Fruit fly (Drosophila melanogaster) whole organism, embryonic: ENCODE results near the gene CG1421.

Experiments used
- CG10321 ChIP-seq: fragments of 200-800 bp; sonication (Bioruptor generic); IDR thresholded peaks from 2 replicates; pipeline ENCODE4 v1.3.6; 2022; ENCODE audit warnings: missing biosample characterization, missing genetic modification characterization
- CG14860 ChIP-seq: fragments of 200-800 bp; sonication (Bioruptor generic); IDR thresholded peaks from 3 replicates; pipeline ENCODE4 v1.3.6; 2022; ENCODE audit warnings: missing biosample characterization, missing genetic modification characterization; ENCODE audit not compliant: partially characterized antibody
- CG14965 ChIP-seq: fragments of 200-800 bp; sonication (Bioruptor generic); optimal IDR thresholded peaks from 2 replicates; lab custom pipeline; 2016; ENCODE audit warnings: missing biosample characterization, missing genetic modification characterization, borderline replicate concordance
- CG1529 ChIP-seq: fragments of 200-800 bp; sonication (Bioruptor generic); optimal IDR thresholded peaks from 3 replicates; lab custom pipeline; 2018; ENCODE audit warnings: missing biosample characterization, missing genetic modification characterization
- CG1603 ChIP-seq: fragments of 200-800 bp; sonication (Bioruptor generic); optimal IDR thresholded peaks from 2 replicates; lab custom pipeline; 2019; ENCODE audit warnings: missing biosample characterization, mild to moderate bottlenecking, missing genetic modification characterization, moderate library complexity
- CG17186 ChIP-seq: fragments of 200-800 bp; sonication (Bioruptor generic); optimal IDR thresholded peaks from 3 replicates; lab custom pipeline; 2017; ENCODE audit warnings: missing biosample characterization, missing genetic modification reagents, missing genetic modification characterization
- CG2199 ChIP-seq: fragments of 200-800 bp; sonication (Bioruptor generic); IDR thresholded peaks from 3 replicates; pipeline ENCODE4 v1.3.6; 2022; ENCODE audit warnings: missing biosample characterization, missing genetic modification characterization
- CG32532 ChIP-seq: fragments of 200-800 bp; sonication (Bioruptor generic); IDR thresholded peaks from 2 replicates; pipeline ENCODE4 v1.3.6; 2022; ENCODE audit warnings: missing biosample characterization, missing genetic modification characterization
- CG34224 ChIP-seq: fragments of 200-800 bp; sonication (Bioruptor generic); IDR thresholded peaks from 3 replicates; pipeline ENCODE4 v1.3.6; 2022; ENCODE audit warnings: missing biosample characterization, missing genetic modification characterization; ENCODE audit not compliant: partially characterized antibody
- CG4360 ChIP-seq: fragments of 200-800 bp; sonication (Bioruptor generic); IDR thresholded peaks from 2 replicates; pipeline ENCODE4 v1.3.6; 2022; ENCODE audit warnings: missing biosample characterization, missing genetic modification characterization
- CG6791 ChIP-seq: fragments of 200-800 bp; sonication (Bioruptor generic); IDR thresholded peaks from 3 replicates; pipeline ENCODE4 v1.3.6; 2022; ENCODE audit warnings: missing biosample characterization, missing genetic modification characterization; ENCODE audit not compliant: partially characterized antibody
- CG7271 ChIP-seq: fragments of 200-800 bp; sonication (Bioruptor generic); optimal IDR thresholded peaks from 2 replicates; lab custom pipeline; 2018; ENCODE audit warnings: missing biosample characterization, mild to moderate bottlenecking, missing genetic modification characterization, moderate library complexity
- CG8924 ChIP-seq: fragments of 200-800 bp; optimal IDR thresholded peaks from 3 replicates; lab custom pipeline; 2019; ENCODE audit warnings: missing biosample characterization, mild to moderate bottlenecking, missing genetic modification characterization, moderate library complexity
- CG9727 ChIP-seq: fragments of 200-800 bp; sonication (Bioruptor generic); optimal IDR thresholded peaks from 3 replicates; lab custom pipeline; 2017; ENCODE audit warnings: missing biosample characterization, mild to moderate bottlenecking, missing genetic modification characterization
- CG9932 ChIP-seq: fragments of 200-800 bp; sonication (Bioruptor generic); IDR thresholded peaks from 2 replicates; pipeline ENCODE4 v1.3.6; 2022; ENCODE audit warnings: missing biosample characterization, missing genetic modification characterization
- CTCF ChIP-seq: fragments of 200-800 bp; sonication (Bioruptor generic); optimal IDR thresholded peaks from 2 replicates; lab custom pipeline; 2017; ENCODE audit warnings: missing biosample characterization, mild to moderate bottlenecking, missing genetic modification characterization, moderate library complexity
- D ChIP-seq, 2 experiments: fragments of 200-800 bp in 1 of 2; fragments of >200 bp in 1 of 2; sonication (Bioruptor generic) in 1 of 2; optimal IDR thresholded peaks; 2 replicates in 1 of 2; 3 replicates in 1 of 2; lab custom pipeline; 2017; ENCODE audit warnings: mild to moderate bottlenecking in 1 of 2, missing biosample characterization in 1 of 2, missing genetic modification characterization in 1 of 2, missing genetic modification reagents in 1 of 2
- Deaf1 ChIP-seq: fragments of 200-800 bp; optimal IDR thresholded peaks from 3 replicates; lab custom pipeline; 2019; ENCODE audit warnings: missing biosample characterization, mild to moderate bottlenecking, missing genetic modification characterization, moderate library complexity
- Ets65A ChIP-seq: fragments of 200-800 bp; sonication (Bioruptor generic); peaks from one replicate; lab custom pipeline; 2016; ENCODE audit warnings: missing biosample characterization, missing genetic modification characterization
- Fer3 ChIP-seq: fragments of 200-800 bp; sonication (Bioruptor generic); optimal IDR thresholded peaks from 2 replicates; lab custom pipeline; 2018; ENCODE audit warnings: missing biosample characterization, mild to moderate bottlenecking, missing genetic modification characterization, moderate library complexity
- HLH4C ChIP-seq: fragments of 200-800 bp; sonication (Bioruptor generic); IDR thresholded peaks from 3 replicates; pipeline ENCODE4 v1.3.6; 2022; ENCODE audit warnings: missing biosample characterization, missing genetic modification characterization; ENCODE audit not compliant: partially characterized antibody
- Hmx ChIP-seq: fragments of 200-800 bp; sonication (Bioruptor generic); optimal IDR thresholded peaks from 2 replicates; lab custom pipeline; 2016; ENCODE audit warnings: missing biosample characterization, missing genetic modification characterization
- Mrtf ChIP-seq: fragments of 200-800 bp; sonication (Bioruptor generic); IDR thresholded peaks from 3 replicates; pipeline ENCODE4 v1.3.6; 2022; ENCODE audit warnings: missing biosample characterization, missing genetic modification characterization
- PHDP ChIP-seq: fragments of 200-800 bp; sonication (Bioruptor generic); optimal IDR thresholded peaks from 3 replicates; lab custom pipeline; 2018; ENCODE audit warnings: missing biosample characterization, mild to moderate bottlenecking, missing genetic modification characterization, moderate library complexity
- Scr ChIP-seq: fragments of 200-800 bp; sonication (Bioruptor generic); IDR thresholded peaks from 2 replicates; pipeline ENCODE4 v1.3.6; 2022; ENCODE audit warnings: missing biosample characterization, missing genetic modification characterization; ENCODE audit not compliant: partially characterized antibody
- Sry-δ ChIP-seq: fragments of 200-800 bp; sonication (Bioruptor generic); optimal IDR thresholded peaks from 2 replicates; lab custom pipeline; 2016; ENCODE audit warnings: missing biosample characterization, missing genetic modification characterization
- aop ChIP-seq: fragments of 200-800 bp; sonication (Bioruptor generic); IDR thresholded peaks from 2 replicates; pipeline ENCODE4 v1.3.6; 2022; ENCODE audit warnings: missing biosample characterization, missing genetic modification characterization
- bbx ChIP-seq: fragments of 200-800 bp; sonication (Bioruptor generic); IDR thresholded peaks from 2 replicates; pipeline ENCODE4 v1.3.6; 2022; ENCODE audit warnings: missing biosample characterization, missing genetic modification characterization; ENCODE audit not compliant: partially characterized antibody
- cad ChIP-seq: fragments of >200 bp; optimal IDR thresholded peaks from 2 replicates; lab custom pipeline; 2017; ENCODE audit warnings: missing biosample characterization, missing genetic modification characterization
- ems ChIP-seq: fragments of 200-800 bp; sonication (Bioruptor generic); optimal IDR thresholded peaks from 3 replicates; lab custom pipeline; 2016; ENCODE audit warnings: missing biosample characterization, missing genetic modification characterization
- en ChIP-seq: fragments of 200-800 bp; sonication (Bioruptor generic); optimal IDR thresholded peaks from 2 replicates; lab custom pipeline; 2016; ENCODE audit warnings: missing biosample characterization, missing genetic modification characterization
- gce ChIP-seq: fragments of 200-800 bp; sonication (Bioruptor generic); IDR thresholded peaks from 3 replicates; pipeline ENCODE4 v1.3.6; 2022; ENCODE audit warnings: missing biosample characterization, missing genetic modification characterization
- grn ChIP-seq: fragments of 200-800 bp; sonication (Bioruptor generic); optimal IDR thresholded peaks from 3 replicates; lab custom pipeline; 2017; ENCODE audit warnings: missing biosample characterization, missing genetic modification characterization
- hbn ChIP-seq: fragments of 200-800 bp; sonication (Bioruptor generic); IDR thresholded peaks from 2 replicates; pipeline ENCODE4 v1.3.6; 2022; ENCODE audit warnings: missing biosample characterization, missing genetic modification characterization; ENCODE audit not compliant: partially characterized antibody
- klu ChIP-seq: fragments of 200-800 bp; sonication (Bioruptor generic); IDR thresholded peaks from 2 replicates; pipeline ENCODE4 v1.3.6; 2022; ENCODE audit warnings: missing biosample characterization, missing genetic modification characterization
- nerfin-1 ChIP-seq: fragments of 200-800 bp; sonication (Bioruptor generic); optimal IDR thresholded peaks from 3 replicates; lab custom pipeline; 2019; ENCODE audit warnings: missing biosample characterization, mild to moderate bottlenecking, missing genetic modification characterization, moderate library complexity
- nerfin-2 ChIP-seq: fragments of 200-800 bp; sonication (Bioruptor generic); IDR thresholded peaks from 2 replicates; pipeline ENCODE4 v1.3.6; 2022; ENCODE audit warnings: missing biosample characterization, missing genetic modification characterization; ENCODE audit not compliant: partially characterized antibody
- otp ChIP-seq: fragments of 200-800 bp; sonication (Bioruptor generic); IDR thresholded peaks from 3 replicates; pipeline ENCODE4, ENCODE4 v1.3.6; 2022; ENCODE audit warnings: missing biosample characterization, missing genetic modification characterization
- psq ChIP-seq: fragments of 200-800 bp; sonication (Bioruptor generic); optimal IDR thresholded peaks from 2 replicates; lab custom pipeline; 2017; ENCODE audit warnings: missing biosample characterization, missing genetic modification characterization
- ro ChIP-seq: fragments of 200-800 bp; sonication (Bioruptor generic); IDR thresholded peaks from 2 replicates; pipeline ENCODE4 v1.3.6; 2022; ENCODE audit warnings: missing biosample characterization, missing genetic modification characterization
- slou ChIP-seq: fragments of 200-800 bp; sonication (Bioruptor generic); optimal IDR thresholded peaks from 3 replicates; lab custom pipeline; 2016; ENCODE audit warnings: missing biosample characterization, missing genetic modification characterization
- stwl ChIP-seq: fragments of 200-800 bp; sonication (Bioruptor generic); optimal IDR thresholded peaks from 3 replicates; lab custom pipeline; 2018; ENCODE audit warnings: missing biosample characterization, mild to moderate bottlenecking, missing genetic modification characterization, moderate library complexity
- yki ChIP-seq: fragments of >200 bp; optimal IDR thresholded peaks from 3 replicates; lab custom pipeline; 2018
- zen2 ChIP-seq: fragments of 200-800 bp; sonication (Bioruptor generic); IDR thresholded peaks from 3 replicates; pipeline ENCODE4 v1.3.6; 2022; ENCODE audit warnings: missing biosample characterization, missing genetic modification characterization; ENCODE audit not compliant: partially characterized antibody

CG1421 gene

dm6 chr2L:21899001-21899715, 3.6 kb upstream of the CG1421 start (continued):
- TF ChIP-seq CG10321 (GFP tag; lab: Robert Waterston, UW) (peak; percentile 93), gce (GFP tag; lab: Robert Waterston, UW) (peak; percentile 69; the same call in 1 of the 3 replicates), otp (0 out of 3 replicates have a peak, but pooled peaks have one; percentile 53), CG14860 (0 out of 3 replicates have a peak, but pooled peaks have one; percentile 35), CG6791 (peak; percentile 54; the same call in 1 of the 3 replicates), CG32532 (GFP tag; lab: Robert Waterston, UW) (peak; percentile 60; the same call in 1 of the 2 replicates), Sry-δ (no peak), CG1603 (tag; lab: Kevin White, UChicago) (no peak), CG7271 (tag; lab: Kevin White, UChicago) (no peak), ems (GFP tag; lab: Kevin White, UChicago) (no peak), CG4360 (GFP tag; lab: Robert Waterston, UW) (peak; percentile 62), klu (GFP tag; lab: Robert Waterston, UW) (no peak), ro (GFP tag; lab: Robert Waterston, UW) (no peak), CG8924 (tag; lab: Kevin White, UChicago) (peak; percentile 18), CG1529 (GFP tag; lab: Kevin White, UChicago) (no peak), Fer3 (tag; lab: Kevin White, UChicago) (no peak), CG9932 (no peak), CG34224 (peak; percentile 68), PHDP (tag; lab: Kevin White, UChicago) (no peak), Ets65A (GFP tag; lab: Kevin White, UChicago) (no peak), Scr (peak; percentile 59), Deaf1 (peak; percentile 71), yki (lab: Kevin White, UChicago) (peak; percentile 97), nerfin-1 (tag; lab: Kevin White, UChicago) (peak; percentile 48), zen2 (GFP tag; lab: Robert Waterston, UW) (peak; percentile 81), Mrtf (GFP tag; lab: Robert Waterston, UW) (no peak), CG9727 (GFP tag; lab: Kevin White, UChicago) (no peak), hbn (peak; percentile 63), en (GFP tag; lab: Kevin White, UChicago) (no peak), aop (GFP tag; lab: Robert Waterston, UW) (peak; percentile 55; the same call in 1 of the 2 replicates), CG17186 (GFP tag; lab: Kevin White, UChicago) (no peak), slou (GFP tag; lab: Kevin White, UChicago) (no peak), D (optimal IDR thresholded peaks at IDR 0.05; lab: Kevin White, UChicago) (peak; percentile 25), D (GFP tag; optimal IDR thresholded peaks at IDR 0.05; lab: Kevin White, UChicago) (no peak), grn (GFP tag; lab: Kevin White, UChicago) (peak; percentile 8), HLH4C (GFP tag; lab: Robert Waterston, UW) (0 out of 3 replicates have a peak, but pooled peaks have one; percentile 18), bbx (GFP tag; lab: Robert Waterston, UW) (peak; percentile 51), psq (GFP tag; lab: Kevin White, UChicago) (peak; percentile 62)

- TF ChIP-seq CG4360 (GFP tag; lab: Robert Waterston, UW): peak; percentile 32; the same call in 1 of the 2 replicates
- no peak for TF ChIP-seq cad (GFP tag; lab: Kevin White, UChicago)
- TF ChIP-seq stwl (tag; lab: Kevin White, UChicago): peak; percentile 36
- peak; percentile 11 for TF ChIP-seq CG14965 (GFP tag; lab: Kevin White, UChicago)
- no peak for TF ChIP-seq Hmx (GFP tag; lab: Kevin White, UChicago)
- 0 out of 3 replicates have a peak, but pooled peaks have one; percentile 63 for TF ChIP-seq CG2199 (GFP tag; lab: Robert Waterston, UW)
- peak; percentile 85 for TF ChIP-seq CTCF (GFP tag; lab: Kevin White, UChicago)
- 0 out of 2 replicates have a peak, but pooled peaks have one; percentile 12 for TF ChIP-seq nerfin-2 (GFP tag; lab: Robert Waterston, UW)
Measured at dm6 chr2L:21904183-21904582, 1.4 kb downstream of the CG1421 start.
